Worm (Caenorhabditis elegans) whole organism, L2 larva: ENCODE data around the gene F15B9.8.

Experiments
- C34F6.9 ChIP-seq: fragments of 150-350 bp; optimal IDR thresholded peaks from 2 replicates; lab custom pipeline; 2014; ENCODE audit warnings: missing biosample characterization, missing genetic modification characterization
- F13H6.1 ChIP-seq: sonication (generic microtip); optimal IDR thresholded peaks from 2 replicates; lab custom pipeline; 2016; ENCODE audit warnings: missing genetic modification characterization, missing compliant biosample characterization
- R02D3.7 ChIP-seq: fragments of 150-350 bp; optimal IDR thresholded peaks from 2 replicates; lab custom pipeline; 2014; ENCODE audit warnings: missing biosample characterization, missing genetic modification characterization
- Y55F3AM.14 ChIP-seq: fragments of 200-800 bp; sonication (Bioruptor generic); optimal IDR thresholded peaks from 2 replicates; lab custom pipeline; 2018; ENCODE audit warnings: mild to moderate bottlenecking, missing genetic modification characterization, missing compliant biosample characterization
- ZK546.5 ChIP-seq: sonication (generic microtip); optimal IDR thresholded peaks from 2 replicates; lab custom pipeline; 2017; ENCODE audit warnings: missing biosample characterization, missing genetic modification characterization
- blmp-1 ChIP-seq: sonication (generic microtip); optimal IDR thresholded peaks from 2 replicates; lab custom pipeline; 2017; ENCODE audit warnings: missing genetic modification characterization, mild to moderate bottlenecking, missing compliant biosample characterization, antibody characterized with exemption, moderate library complexity; ENCODE audit not compliant: insufficient read depth
- ceh-82 ChIP-seq: fragments of 150-350 bp; optimal IDR thresholded peaks from 2 replicates; lab custom pipeline; 2014; ENCODE audit warnings: missing biosample characterization, missing genetic modification characterization
- dmd-4 ChIP-seq: sonication (generic microtip); optimal IDR thresholded peaks from 2 replicates; lab custom pipeline; 2017; ENCODE audit warnings: missing biosample characterization, missing genetic modification characterization
- elt-1 ChIP-seq: fragments of 150-350 bp; optimal IDR thresholded peaks from 2 replicates; lab custom pipeline; 2014; ENCODE audit warnings: missing biosample characterization, missing genetic modification characterization
- elt-3 ChIP-seq: sonication (generic microtip); optimal IDR thresholded peaks from 2 replicates; lab custom pipeline; 2017; ENCODE audit warnings: missing biosample characterization, missing genetic modification characterization
- fos-1 ChIP-seq: fragments of 150-350 bp; optimal IDR thresholded peaks from 2 replicates; lab custom pipeline; 2014; ENCODE audit warnings: missing biosample characterization, missing genetic modification characterization
- gmeb-1 ChIP-seq: fragments of 150-350 bp; optimal IDR thresholded peaks from 2 replicates; lab custom pipeline; 2014; ENCODE audit warnings: missing biosample characterization, missing genetic modification characterization
- lin-11 ChIP-seq: fragments of 150-350 bp; sonication (generic microtip); optimal IDR thresholded peaks from 2 replicates; lab custom pipeline; 2014; ENCODE audit warnings: missing biosample characterization, missing genetic modification characterization, inconsistent platforms, mixed read lengths
- lin-13 ChIP-seq: fragments of 150-350 bp; optimal IDR thresholded peaks from 2 replicates; lab custom pipeline; 2014; ENCODE audit warnings: missing biosample characterization, missing genetic modification reagents, missing genetic modification characterization
- lsy-2 ChIP-seq, 2 experiments: fragments of 150-350 bp in 1 of 2; sonication (generic microtip) in 1 of 2; optimal IDR thresholded peaks; 2 replicates each; lab custom pipeline; 2014 to 2017; ENCODE audit warnings: missing biosample characterization in 2 of 2, missing genetic modification characterization in 2 of 2
- mab-5 ChIP-seq: fragments of 150-350 bp; optimal IDR thresholded peaks from 2 replicates; lab custom pipeline; 2014; ENCODE audit warnings: missing biosample characterization, missing genetic modification characterization
- mbf-1 ChIP-seq: sonication (generic microtip); optimal IDR thresholded peaks from 2 replicates; lab custom pipeline; 2017; ENCODE audit warnings: missing biosample characterization, missing genetic modification characterization
- mdl-1 ChIP-seq, 2 experiments: fragments of 150-350 bp in 1 of 2; sonication (generic microtip) in 1 of 2; optimal IDR thresholded peaks; 2 replicates each; lab custom pipeline; 2017; ENCODE audit warnings: missing biosample characterization in 2 of 2, missing genetic modification characterization in 2 of 2
- nhr-10 ChIP-seq: sonication (generic microtip); optimal IDR thresholded peaks from 2 replicates; lab custom pipeline; 2017; ENCODE audit warnings: missing biosample characterization, missing genetic modification characterization
- nhr-11 ChIP-seq: fragments of 150-350 bp; optimal IDR thresholded peaks from 2 replicates; lab custom pipeline; 2014; ENCODE audit warnings: missing biosample characterization, missing genetic modification characterization
- nhr-12 ChIP-seq: fragments of 150-350 bp; optimal IDR thresholded peaks from 2 replicates; lab custom pipeline; 2014; ENCODE audit warnings: missing biosample characterization, missing genetic modification characterization
- nhr-129 ChIP-seq: fragments of 150-350 bp; optimal IDR thresholded peaks from 2 replicates; lab custom pipeline; 2014; ENCODE audit warnings: missing biosample characterization, missing genetic modification characterization
- nhr-23 ChIP-seq: fragments of 150-350 bp; optimal IDR thresholded peaks from 2 replicates; lab custom pipeline; 2014; ENCODE audit warnings: missing biosample characterization, missing genetic modification reagents, missing genetic modification characterization
- nhr-237 ChIP-seq: fragments of 150-350 bp; optimal IDR thresholded peaks from 2 replicates; lab custom pipeline; 2014; ENCODE audit warnings: missing biosample characterization, missing genetic modification characterization
- nhr-25 ChIP-seq: fragments of 150-350 bp; sonication (generic microtip); optimal IDR thresholded peaks from 3 replicates; lab custom pipeline; 2014; ENCODE audit warnings: missing biosample characterization, missing genetic modification characterization
- nhr-6 ChIP-seq: fragments of 150-350 bp; optimal IDR thresholded peaks from 2 replicates; lab custom pipeline; 2014; ENCODE audit warnings: missing biosample characterization, missing genetic modification characterization
- skn-1 ChIP-seq: sonication (generic microtip); optimal IDR thresholded peaks from 2 replicates; lab custom pipeline; 2017; ENCODE audit warnings: missing biosample characterization, missing genetic modification characterization
- sma-3 ChIP-seq: sonication (generic microtip); optimal IDR thresholded peaks from 2 replicates; lab custom pipeline; 2016; ENCODE audit warnings: missing genetic modification reagents, missing genetic modification characterization, missing compliant biosample characterization
- sma-9 ChIP-seq, 2 experiments: fragments of 150-350 bp in 1 of 2; sonication (generic microtip) in 1 of 2; optimal IDR thresholded peaks; 2 replicates each; lab custom pipeline; 2014 to 2016; ENCODE audit warnings: missing genetic modification characterization in 2 of 2, mild to moderate bottlenecking in 1 of 2, missing biosample characterization in 1 of 2, missing compliant biosample characterization in 1 of 2, missing genetic modification reagents in 1 of 2, moderate library complexity in 1 of 2
- snpc-4 ChIP-seq: fragments of 150-350 bp; optimal IDR thresholded peaks from 2 replicates; lab custom pipeline; 2014; ENCODE audit warnings: missing biosample characterization, missing genetic modification characterization
- unc-55 ChIP-seq: fragments of 150-350 bp; sonication (generic microtip); optimal IDR thresholded peaks from 3 replicates; lab custom pipeline; 2014; ENCODE audit warnings: missing biosample characterization, missing genetic modification reagents, missing genetic modification characterization
- unc-62 ChIP-seq: fragments of 150-350 bp; optimal IDR thresholded peaks from 2 replicates; lab custom pipeline; 2014; ENCODE audit warnings: missing biosample characterization, missing genetic modification reagents, missing genetic modification characterization
- ztf-11 ChIP-seq: sonication (generic microtip); optimal IDR thresholded peaks from 2 replicates; lab custom pipeline; 2017; ENCODE audit warnings: missing biosample characterization, missing genetic modification characterization
- ztf-4 ChIP-seq: fragments of 150-350 bp; optimal IDR thresholded peaks from 2 replicates; lab custom pipeline; 2014; ENCODE audit warnings: missing biosample characterization, missing genetic modification characterization

F15B9.8 gene

DNA sequence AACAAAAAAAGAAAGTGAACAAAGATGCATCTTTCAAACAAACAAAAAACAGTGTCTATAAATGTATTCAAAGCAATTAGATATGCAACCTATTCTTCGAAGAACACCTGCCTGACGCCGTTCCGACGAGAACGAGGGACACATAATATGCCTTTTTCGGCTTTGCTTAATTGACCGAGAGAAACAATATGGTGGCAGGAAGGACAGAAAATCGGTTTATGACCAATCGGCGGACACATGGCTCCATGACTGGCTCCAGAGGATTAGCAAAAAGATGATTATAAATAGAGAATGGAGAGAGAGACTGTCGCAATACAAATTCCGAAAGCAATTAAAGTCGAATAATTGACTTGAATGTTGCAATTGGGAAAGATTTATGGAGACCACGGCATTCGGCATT, 29.9 kb downstream of the F15B9.8 start:
- no peak for TF ChIP-seq nhr-6 (tag; lab: Kevin White, UChicago)
- TF ChIP-seq Y55F3AM.14 (GFP tag; lab: Kevin White, UChicago) = no peak
- no peak for TF ChIP-seq unc-55 (GFP tag; lab: Kevin White, UChicago)
- no peak for TF ChIP-seq lin-13 (GFP tag; lab: Kevin White, UChicago)
- TF ChIP-seq sma-3 = no peak
- no peak for TF ChIP-seq sma-9 (GFP tag; optimal IDR thresholded peaks at IDR 0.05; lab: Kevin White, UChicago)
- no peak for TF ChIP-seq sma-9 (tag; optimal IDR thresholded peaks at IDR 0.05; lab: Kevin White, UChicago)
- no peak for TF ChIP-seq ztf-11 (tag; lab: Kevin White, UChicago)
- no peak for TF ChIP-seq ztf-4 (tag; lab: Kevin White, UChicago)
- no peak for TF ChIP-seq mab-5 (tag; lab: Kevin White, UChicago)
- TF ChIP-seq ZK546.5 = no peak
- no peak for TF ChIP-seq blmp-1
- no peak for TF ChIP-seq nhr-11 (tag; lab: Kevin White, UChicago)
- no peak for TF ChIP-seq nhr-23

DNA sequence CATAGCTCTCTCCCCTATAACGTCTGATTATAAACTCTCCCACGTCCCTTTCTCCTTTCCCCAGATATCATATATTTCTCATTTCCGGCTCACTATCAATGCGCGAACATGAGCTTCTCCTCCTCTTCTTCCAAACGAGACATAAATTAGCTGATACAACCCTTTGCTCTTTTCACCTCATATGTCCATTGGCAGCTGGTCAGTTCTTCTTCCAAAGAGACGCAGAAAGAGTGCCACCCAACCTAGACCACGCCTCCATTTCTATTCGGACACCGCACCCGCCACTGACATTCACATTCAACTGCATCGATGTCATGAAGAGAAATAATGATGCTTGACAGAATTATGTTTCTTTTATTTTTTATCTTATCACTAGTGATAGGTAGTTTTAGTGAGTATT, 30.4 kb downstream of the F15B9.8 start, which contains the start of gene fmi-1:
fmi-1 (plus strand) TSS at position 301 of the 400 bp plus-strand sequence.
- no peak for TF ChIP-seq blmp-1
- TF ChIP-seq C34F6.9 (tag; lab: Kevin White, UChicago) = no peak
- TF ChIP-seq nhr-23 = no peak
- no peak for TF ChIP-seq nhr-10 (tag; lab: Kevin White, UChicago)
- no peak for TF ChIP-seq gmeb-1 (tag; lab: Kevin White, UChicago)
- TF ChIP-seq sma-9 (GFP tag; optimal IDR thresholded peaks at IDR 0.05; lab: Kevin White, UChicago) = no peak
- no peak for TF ChIP-seq sma-9 (tag; optimal IDR thresholded peaks at IDR 0.05; lab: Kevin White, UChicago)
- TF ChIP-seq nhr-25 (tag; lab: Kevin White, UChicago) = no peak
- TF ChIP-seq mdl-1 (tag; optimal IDR thresholded peaks at IDR 0.05; lab: Kevin White, UChicago) = no peak
- no peak for TF ChIP-seq mab-5 (tag; lab: Kevin White, UChicago)
- TF ChIP-seq nhr-129 (tag; lab: Kevin White, UChicago) = no peak

DNA sequence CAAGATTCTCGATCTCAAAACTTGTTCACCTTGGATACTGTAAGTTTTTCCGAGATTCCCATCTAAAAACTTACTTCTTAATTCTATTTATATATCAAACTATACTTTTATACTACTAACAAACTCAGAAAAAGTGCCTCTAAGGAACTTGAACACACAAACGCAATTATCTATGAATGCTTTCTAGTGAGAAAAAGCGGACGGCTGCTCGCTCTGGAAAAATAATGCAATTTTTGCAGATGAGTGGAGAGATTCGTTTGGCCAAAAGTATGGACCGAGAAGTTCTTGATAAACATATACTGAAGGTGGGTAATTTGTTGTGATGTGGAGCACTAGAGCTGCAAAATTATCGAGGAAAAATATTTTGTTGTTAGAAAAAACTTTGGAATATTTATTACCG, 31.7 kb downstream of the F15B9.8 start:
- TF ChIP-seq dmd-4 (tag; lab: Kevin White, UChicago) (no peak), mab-5 (tag; lab: Kevin White, UChicago) (no peak), elt-1 (tag; lab: Kevin White, UChicago) (no peak), gmeb-1 (tag; lab: Kevin White, UChicago) (no peak), blmp-1 (no peak), mdl-1 (tag; optimal IDR thresholded peaks at IDR 0.05; lab: Kevin White, UChicago) (no peak), ceh-82 (no peak), nhr-11 (tag; lab: Kevin White, UChicago) (no peak), nhr-237 (no peak), lsy-2 (tag; optimal IDR thresholded peaks at IDR 0.05; lab: Kevin White, UChicago) (no peak), nhr-25 (tag; lab: Kevin White, UChicago) (no peak), unc-55 (GFP tag; lab: Kevin White, UChicago) (no peak), elt-3 (tag; lab: Kevin White, UChicago) (no peak), fos-1 (tag; lab: Kevin White, UChicago) (no peak), Y55F3AM.14 (GFP tag; lab: Kevin White, UChicago) (no peak), R02D3.7 (tag; lab: Kevin White, UChicago) (no peak), nhr-6 (tag; lab: Kevin White, UChicago) (no peak), skn-1 (no peak), ztf-4 (tag; lab: Kevin White, UChicago) (no peak)

DNA sequence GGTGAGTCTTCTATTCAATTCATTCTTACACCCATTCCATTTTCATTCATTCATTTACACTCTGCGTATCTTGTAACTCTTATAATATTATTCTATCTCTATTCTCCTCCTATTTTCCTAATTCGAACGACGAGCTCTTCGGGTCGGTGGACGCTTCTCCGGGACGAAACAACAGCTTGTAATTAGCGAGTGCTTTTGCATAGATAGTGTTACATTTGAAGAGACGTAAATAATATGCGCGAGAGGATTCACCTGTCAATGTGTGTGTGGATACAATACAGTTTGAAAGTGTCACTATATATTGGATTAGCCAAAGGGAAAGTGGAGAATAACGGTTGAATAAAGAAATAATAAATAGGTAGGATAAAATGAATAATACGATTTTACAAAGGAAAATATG, 32.3 kb downstream of the F15B9.8 start:
- TF ChIP-seq nhr-23 = no peak
- no peak for TF ChIP-seq lin-11
- no peak for TF ChIP-seq sma-3

DNA sequence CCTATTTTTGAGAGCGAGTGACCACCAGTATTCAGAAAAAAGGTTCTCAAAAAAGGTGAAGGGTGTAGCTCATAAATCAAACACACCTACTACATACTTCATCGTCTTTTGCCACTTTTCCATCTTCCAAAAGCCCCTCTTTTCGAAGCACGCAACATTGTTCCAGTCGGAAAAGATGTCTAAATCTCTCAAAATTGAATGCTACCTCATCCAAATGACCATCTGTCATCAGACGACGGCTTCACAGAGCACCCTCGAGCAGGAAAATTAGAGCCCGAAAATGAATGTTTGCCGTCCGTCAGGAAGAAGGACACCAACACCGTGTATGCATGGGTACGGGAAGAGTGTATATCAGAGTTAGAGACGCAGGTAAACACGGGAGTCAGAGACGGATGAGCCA, 33.2 kb downstream of the F15B9.8 start:
- TF ChIP-seq mbf-1 (tag; lab: Kevin White, UChicago) = no peak
- no peak for TF ChIP-seq skn-1
- TF ChIP-seq F13H6.1 = no peak
- TF ChIP-seq unc-55 (GFP tag; lab: Kevin White, UChicago) = no peak
- TF ChIP-seq nhr-237 = no peak
- no peak for TF ChIP-seq nhr-11 (tag; lab: Kevin White, UChicago)
- no peak for TF ChIP-seq nhr-23
- TF ChIP-seq nhr-12 (tag; lab: Kevin White, UChicago) = no peak
- no peak for TF ChIP-seq gmeb-1 (tag; lab: Kevin White, UChicago)
- no peak for TF ChIP-seq nhr-129 (tag; lab: Kevin White, UChicago)
- TF ChIP-seq nhr-25 (tag; lab: Kevin White, UChicago) = no peak
- TF ChIP-seq unc-62 (GFP tag; lab: Kevin White, UChicago) = no peak
- TF ChIP-seq nhr-10 (tag; lab: Kevin White, UChicago) = no peak
- TF ChIP-seq blmp-1 = no peak
- no peak for TF ChIP-seq snpc-4 (tag; lab: Kevin White, UChicago)
- TF ChIP-seq ceh-82 = no peak
